Worm (Caenorhabditis elegans) whole organism, L2 larva: ENCODE data around the gene tftc-3.

Experiments used
- F13H6.1 ChIP-seq: sonication (generic microtip); optimal IDR thresholded peaks from 2 replicates; lab custom pipeline; 2016; ENCODE audit warnings: missing genetic modification characterization, missing compliant biosample characterization
- R02D3.7 ChIP-seq: fragments of 150-350 bp; optimal IDR thresholded peaks from 2 replicates; lab custom pipeline; 2014; ENCODE audit warnings: missing biosample characterization, missing genetic modification characterization
- Y55F3AM.14 ChIP-seq: fragments of 200-800 bp; sonication (Bioruptor generic); optimal IDR thresholded peaks from 2 replicates; lab custom pipeline; 2018; ENCODE audit warnings: mild to moderate bottlenecking, missing genetic modification characterization, missing compliant biosample characterization
- alr-1 ChIP-seq: fragments of 150-350 bp; optimal IDR thresholded peaks from 2 replicates; lab custom pipeline; 2014; ENCODE audit warnings: missing biosample characterization, missing genetic modification characterization
- ama-1 ChIP-seq: fragments of 150-350 bp; optimal IDR thresholded peaks from 2 replicates; lab custom pipeline; 2018; ENCODE audit warnings: inconsistent platforms
- ceh-16 ChIP-seq: fragments of 150-350 bp; optimal IDR thresholded peaks from 2 replicates; lab custom pipeline; 2014; ENCODE audit warnings: missing biosample characterization, missing genetic modification characterization
- crh-2 ChIP-seq: sonication (generic microtip); optimal IDR thresholded peaks from 2 replicates; lab custom pipeline; 2017; ENCODE audit warnings: missing biosample characterization, missing genetic modification characterization
- egl-27 ChIP-seq: sonication (generic microtip); optimal IDR thresholded peaks from 3 replicates; lab custom pipeline; 2017; ENCODE audit warnings: missing biosample characterization, missing genetic modification reagents, missing genetic modification characterization
- elt-1 ChIP-seq: fragments of 150-350 bp; optimal IDR thresholded peaks from 2 replicates; lab custom pipeline; 2014; ENCODE audit warnings: missing biosample characterization, missing genetic modification characterization
- fos-1 ChIP-seq: fragments of 150-350 bp; optimal IDR thresholded peaks from 2 replicates; lab custom pipeline; 2014; ENCODE audit warnings: missing biosample characterization, missing genetic modification characterization
- gmeb-1 ChIP-seq: fragments of 150-350 bp; optimal IDR thresholded peaks from 2 replicates; lab custom pipeline; 2014; ENCODE audit warnings: missing biosample characterization, missing genetic modification characterization
- lin-11 ChIP-seq: fragments of 150-350 bp; sonication (generic microtip); optimal IDR thresholded peaks from 2 replicates; lab custom pipeline; 2014; ENCODE audit warnings: missing biosample characterization, missing genetic modification characterization, inconsistent platforms, mixed read lengths
- lin-39 ChIP-seq: fragments of 150-350 bp; optimal IDR thresholded peaks from 2 replicates; lab custom pipeline; 2014; ENCODE audit warnings: missing biosample characterization, missing genetic modification reagents, missing genetic modification characterization
- lsy-2 ChIP-seq, 2 experiments: fragments of 150-350 bp in 1 of 2; sonication (generic microtip) in 1 of 2; optimal IDR thresholded peaks; 2 replicates each; lab custom pipeline; 2014 to 2017; ENCODE audit warnings: missing biosample characterization in 2 of 2, missing genetic modification characterization in 2 of 2
- mab-5 ChIP-seq: fragments of 150-350 bp; optimal IDR thresholded peaks from 2 replicates; lab custom pipeline; 2014; ENCODE audit warnings: missing biosample characterization, missing genetic modification characterization
- mdl-1 ChIP-seq, 2 experiments: fragments of 150-350 bp in 1 of 2; sonication (generic microtip) in 1 of 2; optimal IDR thresholded peaks; 2 replicates each; lab custom pipeline; 2017; ENCODE audit warnings: missing biosample characterization in 2 of 2, missing genetic modification characterization in 2 of 2
- nhr-10 ChIP-seq: sonication (generic microtip); optimal IDR thresholded peaks from 2 replicates; lab custom pipeline; 2017; ENCODE audit warnings: missing biosample characterization, missing genetic modification characterization
- nhr-12 ChIP-seq: fragments of 150-350 bp; optimal IDR thresholded peaks from 2 replicates; lab custom pipeline; 2014; ENCODE audit warnings: missing biosample characterization, missing genetic modification characterization
- nhr-23 ChIP-seq: fragments of 150-350 bp; optimal IDR thresholded peaks from 2 replicates; lab custom pipeline; 2014; ENCODE audit warnings: missing biosample characterization, missing genetic modification reagents, missing genetic modification characterization
- nhr-237 ChIP-seq: fragments of 150-350 bp; optimal IDR thresholded peaks from 2 replicates; lab custom pipeline; 2014; ENCODE audit warnings: missing biosample characterization, missing genetic modification characterization
- nhr-6 ChIP-seq: fragments of 150-350 bp; optimal IDR thresholded peaks from 2 replicates; lab custom pipeline; 2014; ENCODE audit warnings: missing biosample characterization, missing genetic modification characterization
- peb-1 ChIP-seq: fragments of 150-350 bp; optimal IDR thresholded peaks from 2 replicates; lab custom pipeline; 2014; ENCODE audit warnings: missing biosample characterization, missing genetic modification characterization
- skn-1 ChIP-seq: sonication (generic microtip); optimal IDR thresholded peaks from 2 replicates; lab custom pipeline; 2017; ENCODE audit warnings: missing biosample characterization, missing genetic modification characterization
- sma-9 ChIP-seq, 2 experiments: fragments of 150-350 bp in 1 of 2; sonication (generic microtip) in 1 of 2; optimal IDR thresholded peaks; 2 replicates each; lab custom pipeline; 2014 to 2016; ENCODE audit warnings: missing genetic modification characterization in 2 of 2, mild to moderate bottlenecking in 1 of 2, missing biosample characterization in 1 of 2, missing compliant biosample characterization in 1 of 2, missing genetic modification reagents in 1 of 2, moderate library complexity in 1 of 2
- unc-39 ChIP-seq: fragments of 150-350 bp; optimal IDR thresholded peaks from 2 replicates; lab custom pipeline; 2014; ENCODE audit warnings: missing biosample characterization, missing genetic modification characterization
- unc-55 ChIP-seq: fragments of 150-350 bp; sonication (generic microtip); optimal IDR thresholded peaks from 3 replicates; lab custom pipeline; 2014; ENCODE audit warnings: missing biosample characterization, missing genetic modification reagents, missing genetic modification characterization
- zag-1 ChIP-seq: fragments of 150-350 bp; optimal IDR thresholded peaks from 2 replicates; lab custom pipeline; 2014; ENCODE audit warnings: missing biosample characterization, missing genetic modification characterization
- ztf-1 ChIP-seq: fragments of 200-800 bp; sonication (Bioruptor generic); conservative IDR thresholded peaks from 2 replicates; pipeline ENCODE4 v1.3.6; 2022; ENCODE audit warnings: missing genetic modification characterization, missing compliant biosample characterization
- ztf-4 ChIP-seq: fragments of 150-350 bp; optimal IDR thresholded peaks from 2 replicates; lab custom pipeline; 2014; ENCODE audit warnings: missing biosample characterization, missing genetic modification characterization

Gene tftc-3

ce11 chrV:10173653-10174052 is 36.5 kb downstream of the tftc-3 start, which contains the start of gene egl-3:
egl-3 (minus strand) TSS chrV:10173753.
- no peak for TF ChIP-seq ceh-16 (tag; lab: Kevin White, UChicago)
- no peak for TF ChIP-seq crh-2 (tag; lab: Kevin White, UChicago)
- no peak for TF ChIP-seq nhr-237 (tag; lab: Kevin White, UChicago)
- TF ChIP-seq unc-39 (tag; lab: Kevin White, UChicago) = no peak

- no peak for TF ChIP-seq ztf-1 (GFP tag; lab: Robert Waterston, UW)
- peak; percentile 8 for TF ChIP-seq nhr-237 (tag; lab: Kevin White, UChicago)
- TF ChIP-seq ztf-4 (tag; lab: Kevin White, UChicago) = peak; percentile 13
- TF ChIP-seq nhr-12 = no peak
- peak; percentile 51 for TF ChIP-seq unc-55 (GFP tag; lab: Kevin White, UChicago)
- peak; percentile 40 for TF ChIP-seq crh-2 (tag; lab: Kevin White, UChicago)
- TF ChIP-seq alr-1 = no peak
- peak in 1 of 2 experiments; percentile 40 for TF ChIP-seq lsy-2 (tag; optimal IDR thresholded peaks at IDR 0.05; lab: Kevin White, UChicago)
- no peak for TF ChIP-seq ama-1
Observed at ce11 chrV:10168870-10169269, 41.3 kb downstream of the tftc-3 start.

ce11 chrV:10166368-10166767 is 43.8 kb downstream of the tftc-3 start, which contains the start of gene C51E3.6:
C51E3.6 (minus strand) TSS chrV:10166468.
- TF ChIP-seq unc-55 (GFP tag; lab: Kevin White, UChicago) = no peak
- no peak for TF ChIP-seq egl-27
- TF ChIP-seq Y55F3AM.14 (GFP tag; lab: Kevin White, UChicago) = no peak

- TF ChIP-seq skn-1 = peak; percentile 36
- TF ChIP-seq mdl-1 (tag; optimal IDR thresholded peaks at IDR 0.05; lab: Kevin White, UChicago) = peak in 1 of 2 experiments; percentile 14
- TF ChIP-seq egl-27 = no peak
- peak; percentile 69 for TF ChIP-seq sma-9 (GFP tag; optimal IDR thresholded peaks at IDR 0.05; lab: Kevin White, UChicago)
- no peak for TF ChIP-seq sma-9 (tag; optimal IDR thresholded peaks at IDR 0.05; lab: Kevin White, UChicago)
- TF ChIP-seq fos-1 (tag; lab: Kevin White, UChicago) = peak; percentile 94
- peak; percentile 67 for TF ChIP-seq crh-2 (tag; lab: Kevin White, UChicago)
Observed at ce11 chrV:10160954-10161353, 49.2 kb downstream of the tftc-3 start, which contains the start of gene C51E3.10. C51E3.10 (minus strand) TSS chrV:10161134.

- TF ChIP-seq fos-1 (tag; lab: Kevin White, UChicago) = peak; percentile 65
- no peak for TF ChIP-seq nhr-23 (tag; lab: Kevin White, UChicago)
- TF ChIP-seq skn-1 = no peak
- no peak for TF ChIP-seq zag-1 (tag; lab: Kevin White, UChicago)
- no peak for TF ChIP-seq nhr-10
- peak; percentile 36 for TF ChIP-seq sma-9 (GFP tag; optimal IDR thresholded peaks at IDR 0.05; lab: Kevin White, UChicago)
- TF ChIP-seq sma-9 (tag; optimal IDR thresholded peaks at IDR 0.05; lab: Kevin White, UChicago) = no peak
Observed at ce11 chrV:10159972-10160371, 50.2 kb downstream of the tftc-3 start.

- no peak for TF ChIP-seq nhr-237 (tag; lab: Kevin White, UChicago)
- no peak for TF ChIP-seq nhr-6
- no peak for TF ChIP-seq sma-9 (GFP tag; optimal IDR thresholded peaks at IDR 0.05; lab: Kevin White, UChicago)
- no peak for TF ChIP-seq sma-9 (tag; optimal IDR thresholded peaks at IDR 0.05; lab: Kevin White, UChicago)
- no peak for TF ChIP-seq gmeb-1 (tag; lab: Kevin White, UChicago)
- no peak for TF ChIP-seq mab-5 (tag; lab: Kevin White, UChicago)
- no peak for TF ChIP-seq crh-2 (tag; lab: Kevin White, UChicago)
- TF ChIP-seq F13H6.1 (tag; lab: Kevin White, UChicago) = no peak
- no peak for TF ChIP-seq alr-1
- no peak for TF ChIP-seq ama-1
- no peak for TF ChIP-seq lin-39 (tag; lab: Kevin White, UChicago)
- no peak for TF ChIP-seq R02D3.7 (tag; lab: Kevin White, UChicago)
- TF ChIP-seq nhr-10 = no peak
- TF ChIP-seq unc-55 (GFP tag; lab: Kevin White, UChicago) = no peak
- no peak for TF ChIP-seq Y55F3AM.14 (GFP tag; lab: Kevin White, UChicago)
- no peak for TF ChIP-seq peb-1 (tag; lab: Kevin White, UChicago)
- no peak for TF ChIP-seq egl-27
- TF ChIP-seq fos-1 (tag; lab: Kevin White, UChicago) = no peak
- no peak for TF ChIP-seq elt-1 (tag; lab: Kevin White, UChicago)
- no peak for TF ChIP-seq lin-11 (tag; lab: Kevin White, UChicago)
Observed at ce11 chrV:10158528-10158927, 51.6 kb downstream of the tftc-3 start, which contains the start of gene srsx-30. srsx-30 (plus strand) TSS chrV:10158828.
